Worm (Caenorhabditis elegans): ENCODE measurements around the gene Y32F6B.9.

The Y32F6B.9 gene

ce11 chrV:10469845-10470244, 8.7 kb upstream of the Y32F6B.9 start:
- TF ChIP-seq elt-2 (tag; optimal IDR thresholded peaks at IDR 0.05) (no peak), ceh-14 (tag; optimal IDR thresholded peaks at IDR 0.05) (no peak), ceh-34 (tag; optimal IDR thresholded peaks at IDR 0.05) (no peak), ceh-31 (tag; optimal IDR thresholded peaks at IDR 0.05) (no peak), ceh-48 (tag; optimal IDR thresholded peaks at IDR 0.05) (no peak), syd-9 (tag; optimal IDR thresholded peaks at IDR 0.05) (no peak), unc-55 (GFP tag; optimal IDR thresholded peaks at IDR 0.05) (no peak), pros-1 (tag; optimal IDR thresholded peaks at IDR 0.05) (no peak), hlh-6 (tag; optimal IDR thresholded peaks at IDR 0.05) (no peak), dve-1 (tag; optimal IDR thresholded peaks at IDR 0.05) (no peak), hlh-8 (tag; optimal IDR thresholded peaks at IDR 0.05) (no peak), sdc-2 (tag; optimal IDR thresholded peaks at IDR 0.05) (no peak), ceh-19 (GFP tag; optimal IDR thresholded peaks at IDR 0.05) (no peak), unc-3 (GFP tag; conservative IDR thresholded peaks at IDR 0.05) (no peak), unc-3 (tag; optimal IDR thresholded peaks at IDR 0.05) (no peak), sox-2 (GFP tag; IDR thresholded peaks at IDR 0.05) (no peak), pha-4 (tag; optimal IDR thresholded peaks at IDR 0.05) (no peak), unc-42 (tag; optimal IDR thresholded peaks at IDR 0.05) (no peak), pag-3 (tag; optimal IDR thresholded peaks at IDR 0.05; ENCODE audit: borderline replicate concordance) (no peak)

ce11 chrV:10471007-10471406, 7.5 kb upstream of the Y32F6B.9 start:
- no peak for TF ChIP-seq ttx-3 (tag; optimal IDR thresholded peaks at IDR 0.05)
- TF ChIP-seq ceh-31 (tag; optimal IDR thresholded peaks at IDR 0.05) = no peak
- TF ChIP-seq che-1 (tag; optimal IDR thresholded peaks at IDR 0.05) = no peak
- no peak for TF ChIP-seq dmd-4 (tag; optimal IDR thresholded peaks at IDR 0.05; ENCODE audit: borderline replicate concordance)
- TF ChIP-seq madf-2 (tag; optimal IDR thresholded peaks at IDR 0.05) = no peak
- TF ChIP-seq F13H6.1 (tag; optimal IDR thresholded peaks at IDR 0.05) = no peak
- no peak for TF ChIP-seq pqm-1 (tag; optimal IDR thresholded peaks at IDR 0.05)
- TF ChIP-seq unc-3 (GFP tag; conservative IDR thresholded peaks at IDR 0.05) = no peak
- no peak for TF ChIP-seq unc-3 (tag; optimal IDR thresholded peaks at IDR 0.05)
- no peak for TF ChIP-seq hlh-13 (GFP tag; optimal IDR thresholded peaks at IDR 0.05)
- TF ChIP-seq dve-1 (tag; optimal IDR thresholded peaks at IDR 0.05) = no peak
- TF ChIP-seq pax-1 (tag; optimal IDR thresholded peaks at IDR 0.05) = no peak
- no peak for TF ChIP-seq tbx-7 (tag; optimal IDR thresholded peaks at IDR 0.05)
- no peak for TF ChIP-seq fkh-6 (tag; optimal IDR thresholded peaks at IDR 0.05)
- TF ChIP-seq tbx-2 (tag; optimal IDR thresholded peaks at IDR 0.05) = no peak
- TF ChIP-seq ets-4 (tag; optimal IDR thresholded peaks at IDR 0.05) = no peak
- TF ChIP-seq pha-4 (tag; optimal IDR thresholded peaks at IDR 0.05) = no peak
- TF ChIP-seq ceh-48 (tag; optimal IDR thresholded peaks at IDR 0.05) = no peak
- TF ChIP-seq ref-2 (tag; optimal IDR thresholded peaks at IDR 0.05) = no peak
- TF ChIP-seq sdc-2 (tag; optimal IDR thresholded peaks at IDR 0.05) = no peak

DNA sequence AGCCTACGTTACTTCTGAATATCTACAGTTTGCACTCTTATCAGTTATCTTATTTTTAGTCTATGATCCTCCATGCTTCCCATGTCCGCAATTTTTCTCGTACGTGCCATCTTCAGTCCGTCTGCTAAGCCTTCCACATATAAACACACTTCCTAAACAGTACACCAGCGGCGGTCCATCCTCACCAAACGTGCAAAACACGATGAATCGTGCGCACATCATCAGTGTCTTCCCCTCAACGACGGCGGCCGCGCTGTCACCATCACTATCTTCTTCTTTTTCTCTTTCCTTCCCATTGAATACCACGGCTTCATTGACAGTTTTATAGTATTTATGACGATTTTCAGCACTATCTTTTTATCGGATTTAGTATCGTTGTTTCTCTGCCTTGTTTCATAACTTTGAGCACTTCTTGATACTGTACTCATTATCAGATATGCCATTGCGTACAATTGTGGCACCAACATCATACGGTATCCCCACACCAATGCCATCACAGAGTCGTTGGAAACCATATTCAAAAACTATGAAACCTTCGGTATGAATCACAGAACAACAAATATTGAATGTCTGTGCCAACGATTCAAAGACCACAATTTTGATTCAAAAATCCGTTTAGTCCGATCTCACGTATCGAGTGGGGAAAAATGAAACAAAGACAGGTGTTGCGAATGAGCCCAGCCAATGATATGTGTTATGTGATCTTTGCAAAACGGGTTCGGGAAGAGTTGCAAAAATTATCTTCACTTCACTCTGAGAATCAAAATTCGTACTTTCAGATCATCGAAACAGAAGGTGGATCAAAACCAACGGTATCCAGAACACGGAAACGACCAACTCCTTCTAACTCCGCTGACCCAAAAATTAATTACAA, 5.4 kb upstream of the Y32F6B.9 start:
- TF ChIP-seq elt-4 (tag; optimal IDR thresholded peaks at IDR 0.05) (no peak), syd-9 (tag; optimal IDR thresholded peaks at IDR 0.05) (no peak), F13H6.1 (tag; optimal IDR thresholded peaks at IDR 0.05) (no peak), eyg-1 (tag; optimal IDR thresholded peaks at IDR 0.05) (no peak), che-1 (tag; optimal IDR thresholded peaks at IDR 0.05) (no peak), unc-86 (tag; optimal IDR thresholded peaks at IDR 0.05) (no peak), tbx-7 (tag; optimal IDR thresholded peaks at IDR 0.05) (no peak), unc-42 (tag; optimal IDR thresholded peaks at IDR 0.05) (no peak), T23F11.4 (GFP tag; optimal IDR thresholded peaks at IDR 0.05) (no peak), sox-2 (GFP tag; IDR thresholded peaks at IDR 0.05) (no peak)

DNA sequence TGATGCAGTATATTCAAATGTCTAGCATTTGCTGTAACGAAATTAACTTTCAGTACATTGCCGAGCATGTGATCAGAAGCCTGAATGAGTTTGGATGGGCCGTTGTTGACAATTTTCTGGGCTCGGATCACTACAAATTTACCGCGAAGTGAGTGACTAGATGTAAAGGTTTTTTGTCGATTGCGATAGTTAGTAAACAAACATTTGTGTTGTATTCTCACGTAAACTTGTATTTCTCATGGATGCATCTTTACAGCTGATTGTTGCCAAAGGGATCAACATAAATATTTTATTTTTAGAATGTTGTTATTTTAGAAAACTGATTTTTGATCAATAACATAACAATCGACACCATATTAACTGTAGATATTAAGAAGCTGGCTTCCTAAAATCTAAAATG, 4.5 kb upstream of the Y32F6B.9 start:
- TF ChIP-seq ceh-9 (tag; optimal IDR thresholded peaks at IDR 0.05) (no peak), ahr-1 (tag; optimal IDR thresholded peaks at IDR 0.05) (no peak), hlh-30 (tag; optimal IDR thresholded peaks at IDR 0.05; ENCODE audit: insufficient read depth) (no peak), ceh-45 (GFP tag; IDR thresholded peaks at IDR 0.05) (no peak), elt-4 (tag; optimal IDR thresholded peaks at IDR 0.05) (no peak), unc-3 (GFP tag; conservative IDR thresholded peaks at IDR 0.05) (no peak), unc-3 (tag; optimal IDR thresholded peaks at IDR 0.05) (no peak), ceh-19 (GFP tag; optimal IDR thresholded peaks at IDR 0.05) (no peak), T23F11.4 (GFP tag; optimal IDR thresholded peaks at IDR 0.05) (no peak)
